Worm (Caenorhabditis elegans) whole organism, L4 larva: Measurements from ENCODE around the gene W07E11.1.

Experiments used
- D1046.2 ChIP-seq: fragments of 200-800 bp; sonication (Bioruptor generic); IDR thresholded peaks from 2 replicates; pipeline ENCODE4 v1.3.6; 2022; ENCODE audit warnings: missing genetic modification characterization, missing compliant biosample characterization
- F10B5.3 ChIP-seq: sonication (generic microtip); optimal IDR thresholded peaks from 2 replicates; lab custom pipeline; 2016; ENCODE audit warnings: mild to moderate bottlenecking, missing genetic modification characterization, missing compliant biosample characterization
- Y5F2A.4 ChIP-seq: fragments of 200-800 bp; sonication (Bioruptor generic); optimal IDR thresholded peaks from 2 replicates; lab custom pipeline; 2018; ENCODE audit warnings: mild to moderate bottlenecking, missing genetic modification characterization, missing compliant biosample characterization
- aha-1 ChIP-seq: fragments of 150-350 bp; peaks from one replicate; lab custom pipeline; 2014; ENCODE audit warnings: missing biosample characterization, missing genetic modification characterization
- arid-1 ChIP-seq: fragments of 200-800 bp; sonication (Bioruptor generic); conservative IDR thresholded peaks from 2 replicates; pipeline ENCODE4 v1.3.6; 2022; ENCODE audit warnings: missing genetic modification reagents, missing genetic modification characterization, missing compliant biosample characterization
- ceh-44 ChIP-seq: fragments of 200-800 bp; sonication (Bioruptor generic); IDR thresholded peaks from 2 replicates; pipeline ENCODE4 v1.3.6; 2022; ENCODE audit warnings: missing genetic modification reagents, missing genetic modification characterization, missing compliant biosample characterization
- dmd-9 ChIP-seq: fragments of 200-800 bp; sonication (Bioruptor generic); IDR thresholded peaks from 2 replicates; pipeline ENCODE4 v1.3.6; 2022; ENCODE audit warnings: missing genetic modification reagents, missing genetic modification characterization, missing compliant biosample characterization
- fkh-10 ChIP-seq: fragments of 150-350 bp; optimal IDR thresholded peaks from 2 replicates; lab custom pipeline; 2014; ENCODE audit warnings: missing biosample characterization, missing genetic modification reagents, missing genetic modification characterization
- fos-1 ChIP-seq: fragments of 150-350 bp; optimal IDR thresholded peaks from 2 replicates; lab custom pipeline; 2014; ENCODE audit warnings: missing biosample characterization, missing genetic modification characterization
- hlh-11 ChIP-seq: fragments of 200-800 bp; sonication (Bioruptor generic); optimal IDR thresholded peaks from 2 replicates; lab custom pipeline; 2018; ENCODE audit warnings: mild to moderate bottlenecking, missing genetic modification characterization, missing compliant biosample characterization
- hlh-30 ChIP-seq: sonication (generic microtip); optimal IDR thresholded peaks from 2 replicates; lab custom pipeline; 2017; ENCODE audit warnings: antibody characterized with exemption, mild to moderate bottlenecking, missing genetic modification characterization, missing compliant biosample characterization; ENCODE audit not compliant: insufficient read depth
- hmg-1.1 ChIP-seq: fragments of 200-800 bp; sonication (Bioruptor generic); IDR thresholded peaks from 2 replicates; pipeline ENCODE4 v1.3.6; 2022; ENCODE audit warnings: missing genetic modification reagents, missing genetic modification characterization, missing compliant biosample characterization
- lim-7 ChIP-seq: fragments of 200-800 bp; sonication (Bioruptor generic); IDR thresholded peaks from 2 replicates; pipeline ENCODE4 v1.3.6; 2022; ENCODE audit warnings: missing genetic modification characterization, missing compliant biosample characterization
- lin-1 ChIP-seq: fragments of 200-800 bp; sonication (Bioruptor generic); IDR thresholded peaks from 2 replicates; pipeline ENCODE4 v1.3.6; 2022; ENCODE audit warnings: missing genetic modification reagents, missing genetic modification characterization, missing compliant biosample characterization
- lin-15B ChIP-seq: fragments of 150-350 bp; sonication (generic microtip); optimal IDR thresholded peaks from 3 replicates; lab custom pipeline; 2014; ENCODE audit warnings: missing biosample characterization, missing genetic modification characterization
- mes-2 ChIP-seq: sonication (generic microtip); optimal IDR thresholded peaks from 2 replicates; lab custom pipeline; 2016; ENCODE audit warnings: missing genotype, mild to moderate bottlenecking, missing genetic modification characterization, missing compliant biosample characterization; ENCODE audit not compliant: poor library complexity, severe bottlenecking
- nhr-10 ChIP-seq: fragments of 150-350 bp; optimal IDR thresholded peaks from 2 replicates; lab custom pipeline; 2014; ENCODE audit warnings: missing biosample characterization, missing genetic modification characterization
- nhr-237 ChIP-seq: sonication (generic microtip); optimal IDR thresholded peaks from 2 replicates; lab custom pipeline; 2017; ENCODE audit warnings: missing biosample characterization, missing genetic modification characterization
- nhr-77 ChIP-seq: fragments of 150-350 bp; optimal IDR thresholded peaks from 2 replicates; lab custom pipeline; 2014; ENCODE audit warnings: missing biosample characterization, missing genetic modification characterization
- pha-4 ChIP-seq, 2 experiments: fragments of 150-350 bp in 1 of 2; fragments of 200-800 bp in 1 of 2; sonication (Bioruptor generic) in 1 of 2; IDR thresholded peaks in 1 of 2; optimal IDR thresholded peaks in 1 of 2; 2 replicates each; pipeline versions ENCODE4 v1.3.6 to Lab custom; 2014 to 2022; ENCODE audit warnings: missing genetic modification characterization in 2 of 2, missing genetic modification reagents in 2 of 2, missing biosample characterization in 1 of 2, missing compliant biosample characterization in 1 of 2
- rbr-2 ChIP-seq: sonication (generic microtip); optimal IDR thresholded peaks from 2 replicates; lab custom pipeline; 2016; ENCODE audit warnings: missing genotype, missing genetic modification characterization, missing compliant biosample characterization
- saeg-2 ChIP-seq: fragments of 200-800 bp; sonication (Bioruptor generic); IDR thresholded peaks from 2 replicates; pipeline ENCODE4 v1.3.6; 2022; ENCODE audit warnings: missing genetic modification reagents, missing genetic modification characterization, missing compliant biosample characterization
- set-16 ChIP-seq: fragments of 200-800 bp; sonication (Bioruptor generic); IDR thresholded peaks from 2 replicates; pipeline ENCODE4 v1.3.6; 2022; ENCODE audit warnings: missing genetic modification reagents, missing genetic modification characterization, missing compliant biosample characterization
- tag-97 ChIP-seq: fragments of 200-800 bp; sonication (Bioruptor generic); IDR thresholded peaks from 2 replicates; pipeline ENCODE4 v1.3.6; 2022; ENCODE audit warnings: missing genetic modification characterization, missing compliant biosample characterization
- unc-130 ChIP-seq: sonication (generic microtip); optimal IDR thresholded peaks from 2 replicates; lab custom pipeline; 2016; ENCODE audit warnings: missing genetic modification reagents, missing genetic modification characterization, missing compliant biosample characterization
- unc-62 ChIP-seq, 3 experiments: fragments of 150-350 bp in 1 of 3; sonication (generic microtip); optimal IDR thresholded peaks in 2 of 3; peaks in 1 of 3; 1 replicate in 1 of 3; 2 replicates in 2 of 3; lab custom pipeline; 2014 to 2017; ENCODE audit warnings: missing biosample characterization in 3 of 3, missing genetic modification characterization in 3 of 3, missing genetic modification reagents in 3 of 3, missing genotype in 1 of 3
- ztf-7 ChIP-seq: fragments of 150-350 bp; optimal IDR thresholded peaks from 2 replicates; lab custom pipeline; 2014; ENCODE audit warnings: missing biosample characterization, missing genetic modification characterization

The W07E11.1 gene

DNA sequence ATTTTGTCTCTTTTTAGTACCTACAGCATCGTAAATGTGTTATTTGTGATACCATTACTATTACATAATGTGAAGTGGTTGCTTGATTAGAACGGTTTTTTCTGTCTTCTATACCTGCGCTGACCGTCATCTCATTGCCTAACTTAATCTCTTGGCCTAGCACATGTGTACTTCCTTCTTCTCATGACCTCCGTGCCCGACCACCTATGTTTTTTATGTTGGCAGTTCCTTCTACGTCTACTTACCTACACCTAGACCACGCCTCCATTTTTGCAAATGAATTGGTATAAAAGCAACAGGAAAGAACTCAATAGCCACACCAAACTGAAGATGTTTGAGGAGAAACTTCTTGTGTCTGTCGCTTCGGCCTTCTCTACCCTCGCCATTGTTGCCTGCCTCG lies 7.1 kb upstream of the W07E11.1 start, which contains the start of gene col-176:
col-176 (plus strand) TSS at position 301 of the 400 bp plus-strand sequence.
- no peak for TF ChIP-seq nhr-237 (tag; lab: Kevin White, UChicago)
- TF ChIP-seq Y5F2A.4 (GFP tag; lab: Kevin White, UChicago) = no peak
- peak; percentile 46 for TF ChIP-seq nhr-10 (tag; lab: Kevin White, UChicago)
- TF ChIP-seq hlh-11 = no peak
- TF ChIP-seq hlh-30 (tag; lab: Kevin White, UChicago) = peak; percentile 11
- no peak for TF ChIP-seq dmd-9 (GFP tag; lab: Robert Waterston, UW)
- no peak for TF ChIP-seq F10B5.3 (tag; lab: Kevin White, UChicago)
- TF ChIP-seq lin-15B (tag; lab: Kevin White, UChicago) = no peak

DNA sequence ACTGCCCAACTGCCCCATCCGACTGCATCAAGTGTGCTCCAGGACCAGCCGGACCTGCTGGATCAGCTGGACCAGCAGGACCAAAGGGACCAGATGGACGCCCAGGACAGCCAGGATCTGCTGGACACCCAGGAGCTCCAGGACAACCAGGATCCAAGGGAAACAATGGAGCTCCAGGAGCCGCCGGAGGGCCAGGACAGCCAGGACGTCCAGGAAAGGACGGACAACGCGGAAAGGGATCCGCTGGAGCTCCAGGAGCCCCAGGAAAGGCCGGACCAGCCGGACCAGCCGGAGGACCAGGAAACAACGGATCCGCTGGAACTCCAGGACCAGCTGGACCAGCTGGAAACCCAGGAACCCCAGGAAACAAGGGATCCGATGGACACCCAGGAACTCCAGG lies 6.3 kb upstream of the W07E11.1 start:
- TF ChIP-seq set-16 (GFP tag; lab: Robert Waterston, UW) = peak; percentile 98
- no peak; the same call in 1 of the 2 replicates for TF ChIP-seq pha-4 (GFP tag; IDR thresholded peaks at IDR 0.05; lab: Robert Waterston, UW)
- TF ChIP-seq pha-4 (tag; optimal IDR thresholded peaks at IDR 0.05; lab: Kevin White, UChicago) = no peak
- TF ChIP-seq mes-2 (tag; lab: Kevin White, UChicago) = peak; percentile 4

DNA sequence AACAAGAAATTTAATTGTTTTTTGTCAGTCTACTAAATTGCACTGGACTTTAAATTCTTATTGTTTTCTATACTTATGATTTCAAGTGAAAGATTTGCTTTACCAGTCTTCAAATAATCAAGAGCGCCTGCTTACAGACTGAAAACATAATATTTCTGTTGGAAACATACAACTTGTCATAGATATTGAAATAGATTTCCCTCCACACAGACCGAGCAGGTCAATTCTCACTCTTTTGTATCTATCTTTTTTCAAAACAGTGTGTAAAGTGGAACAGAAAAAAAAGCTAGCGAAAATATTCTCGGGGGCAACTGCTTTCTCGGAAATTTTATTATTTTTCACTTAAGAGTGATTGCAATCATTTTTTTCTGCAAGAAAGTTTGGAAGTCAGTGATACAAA lies 5.8 kb upstream of the W07E11.1 start:
- TF ChIP-seq ceh-44 = no peak
- no peak for TF ChIP-seq pha-4 (GFP tag; IDR thresholded peaks at IDR 0.05; lab: Robert Waterston, UW)
- TF ChIP-seq pha-4 (tag; optimal IDR thresholded peaks at IDR 0.05; lab: Kevin White, UChicago) = no peak
- TF ChIP-seq fos-1 = no peak
- no peak for TF ChIP-seq Y5F2A.4 (GFP tag; lab: Kevin White, UChicago)
- peak; percentile 58 for TF ChIP-seq mes-2 (tag; lab: Kevin White, UChicago)
- TF ChIP-seq arid-1 = no peak
- TF ChIP-seq nhr-77 (tag; lab: Kevin White, UChicago) = no peak
- TF ChIP-seq, all 104 proteins: peak for 1

DNA sequence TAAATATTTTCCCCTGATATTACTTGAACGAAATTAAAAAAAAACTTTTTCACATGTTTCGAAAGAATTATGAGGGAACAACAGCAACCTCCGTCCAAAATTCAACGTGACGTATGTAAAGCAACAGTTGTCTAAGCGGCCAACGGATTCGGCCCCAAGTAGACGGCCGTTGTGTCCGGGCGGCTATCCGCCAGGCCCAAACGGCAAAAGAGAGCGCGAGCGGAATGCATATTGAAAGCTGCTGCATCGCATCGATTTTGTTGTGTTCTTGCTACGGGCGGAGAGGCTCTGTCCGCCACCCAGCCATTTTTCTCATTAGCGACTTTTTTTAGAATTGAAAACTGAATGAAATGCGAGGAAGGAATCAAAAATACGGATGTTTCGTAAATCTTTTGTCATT lies 5.2 kb upstream of the W07E11.1 start:
- TF ChIP-seq saeg-2 (GFP tag; lab: Robert Waterston, UW) (no peak), rbr-2 (peak; percentile 17), hmg-1.1 (GFP tag; lab: Robert Waterston, UW) (0 out of 2 replicates have a peak, but pooled peaks have one; percentile 19), aha-1 (tag; lab: Kevin White, UChicago) (peak; percentile 54), fkh-10 (GFP tag; lab: Kevin White, UChicago) (no peak), unc-130 (GFP tag; lab: Kevin White, UChicago) (no peak), D1046.2 (GFP tag; lab: Robert Waterston, UW) (no peak), mes-2 (tag; lab: Kevin White, UChicago) (peak; percentile 0), set-16 (GFP tag; lab: Robert Waterston, UW) (peak; percentile 42)
- TF ChIP-seq, all 104 proteins: peak for 5

DNA sequence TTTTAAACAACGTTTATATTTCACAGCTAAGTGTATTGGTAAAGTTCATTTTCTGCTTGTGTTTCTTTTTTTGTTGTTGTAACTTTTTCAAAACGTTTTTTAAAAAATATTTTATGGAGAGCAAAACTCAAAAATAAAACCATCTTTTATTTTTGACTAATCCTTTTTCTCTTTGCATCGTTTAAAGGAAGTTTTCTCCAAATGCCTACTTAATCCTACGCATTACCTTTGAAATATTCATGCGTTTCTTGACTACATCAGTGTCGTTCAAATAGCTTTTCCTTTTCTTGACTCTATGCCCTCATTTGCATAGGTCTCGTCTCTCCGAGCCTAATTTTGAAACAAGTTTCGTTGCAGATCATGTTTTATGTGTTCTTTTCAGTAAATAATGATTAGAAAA lies 3.3 kb upstream of the W07E11.1 start:
- no peak for TF ChIP-seq fos-1
- peak in 1 of 2 experiments; percentile 19 for TF ChIP-seq unc-62 (GFP tag; optimal IDR thresholded peaks at IDR 0.05 in 1 of 2; lab: Kevin White, UChicago)
- TF ChIP-seq unc-62 (tag; optimal IDR thresholded peaks at IDR 0.05; lab: Kevin White, UChicago) = no peak

DNA sequence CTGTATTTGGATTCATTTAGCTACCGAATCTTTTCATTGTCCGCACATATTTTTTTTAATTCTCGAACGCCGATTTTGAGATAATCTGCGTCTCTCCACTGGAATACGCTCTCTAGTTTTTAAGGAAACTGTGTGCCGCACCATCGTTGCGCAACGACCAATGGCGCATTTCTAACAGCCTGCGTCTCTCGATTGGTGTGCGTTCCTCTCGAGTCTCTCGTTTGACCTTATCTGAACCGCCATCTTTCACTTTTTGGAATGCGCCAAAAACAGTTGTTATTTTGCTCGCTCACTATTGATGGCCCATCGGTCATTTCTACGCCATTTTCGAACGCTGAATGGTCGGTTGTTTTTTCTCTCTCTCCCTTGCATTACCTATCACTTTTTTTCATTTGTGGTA lies 1.1 kb upstream of the W07E11.1 start:
- no peak for TF ChIP-seq ztf-7 (tag; lab: Kevin White, UChicago)
- TF ChIP-seq unc-62 (GFP tag; optimal IDR thresholded peaks at IDR 0.05 in 1 of 2; lab: Kevin White, UChicago) = peak in 1 of 2 experiments; percentile 93
- no peak for TF ChIP-seq unc-62 (tag; optimal IDR thresholded peaks at IDR 0.05; lab: Kevin White, UChicago)

DNA sequence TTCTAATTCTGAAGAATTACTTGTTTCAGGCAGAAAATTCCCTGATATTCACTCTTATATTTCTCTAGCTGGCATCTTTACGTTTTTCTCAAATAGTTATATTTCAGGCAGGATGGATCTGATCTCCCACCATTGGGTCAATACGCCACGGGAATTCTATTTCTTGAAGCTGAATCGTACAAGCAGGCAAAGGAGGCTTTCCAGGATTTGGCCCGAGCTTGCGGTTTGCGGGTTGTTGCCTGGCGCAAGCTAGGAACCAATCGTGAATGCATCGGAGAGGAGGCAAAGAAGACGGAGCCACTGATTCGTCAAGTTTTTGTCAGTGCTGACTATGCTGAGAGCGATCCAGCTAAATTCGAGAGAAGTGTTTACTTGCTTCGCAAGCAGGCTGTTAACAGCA lies 651 bp downstream of the W07E11.1 start:
- TF ChIP-seq lim-7 (GFP tag; lab: Robert Waterston, UW) (0 out of 2 replicates have a peak, but pooled peaks have one; percentile 49), lin-1 (GFP tag; lab: Robert Waterston, UW) (no peak), tag-97 (0 out of 2 replicates have a peak, but pooled peaks have one; percentile 43)
